Fruit fly (Drosophila melanogaster): ENCODE results near the gene Rh6.

The Rh6 gene

DNA sequence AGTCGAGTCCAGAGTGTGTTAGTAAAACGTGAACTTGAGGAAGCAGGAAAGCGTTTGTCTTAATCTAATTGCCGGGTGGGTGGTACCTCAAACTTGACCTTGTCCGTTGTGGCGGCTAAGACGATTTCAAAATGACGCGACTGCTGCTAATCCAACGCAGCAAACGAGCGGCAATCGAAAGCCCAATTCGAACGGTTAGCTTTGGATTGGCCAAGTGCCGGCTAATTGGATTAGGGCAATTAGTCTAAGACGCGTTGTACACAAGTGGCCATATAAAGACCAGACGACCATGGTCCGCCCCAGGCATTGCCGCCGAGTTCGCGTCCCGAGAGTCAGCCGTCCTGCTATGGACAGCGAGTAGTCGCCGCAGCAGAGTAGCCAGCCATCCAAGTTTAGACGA, at the start of gene Rh6:
Gene Rh6, plus strand, starts transcription at position 301 of the 400 bp plus-strand sequence.
- TF ChIP-seq Sin3A (optimal IDR thresholded peaks at IDR 0.05) (no peak), insv (optimal IDR thresholded peaks at IDR 0.05) (no peak), psq (optimal IDR thresholded peaks at IDR 0.05) (no peak), ttk (optimal IDR thresholded peaks at IDR 0.05) (no peak), h (optimal IDR thresholded peaks at IDR 0.05) (no peak), Myc (optimal IDR thresholded peaks at IDR 0.05) (no peak)

DNA sequence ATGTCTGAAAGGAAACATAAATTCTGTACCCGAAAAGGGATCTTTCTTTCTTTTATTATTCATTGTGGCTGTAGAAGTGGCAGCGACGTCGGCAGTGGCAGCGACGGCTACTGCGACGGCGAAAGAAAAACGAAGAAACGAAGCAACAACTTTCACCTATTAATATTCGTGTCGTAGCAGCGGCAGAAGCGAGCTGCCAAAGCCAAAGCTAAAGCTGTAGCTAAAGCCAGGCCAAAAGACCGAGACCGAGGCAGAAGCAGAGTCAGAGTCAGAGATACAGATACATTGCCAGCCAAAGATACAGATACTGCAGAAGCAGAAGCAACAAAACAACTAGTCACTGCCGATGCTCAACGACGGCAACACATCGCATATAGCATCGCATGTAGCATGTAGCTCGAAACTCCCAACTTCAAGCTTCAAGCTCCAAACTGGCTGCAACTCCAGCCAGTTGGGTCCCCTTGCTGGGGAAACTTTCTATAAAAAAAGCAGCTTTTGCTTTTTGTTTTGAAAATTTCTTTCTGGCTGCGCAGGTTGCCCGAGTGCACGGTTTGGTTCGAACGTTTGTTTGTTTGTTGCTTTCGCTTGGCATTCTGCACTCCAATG, 49.5 kb upstream of the Rh6 start:
- TF ChIP-seq Sin3A (optimal IDR thresholded peaks at IDR 0.05) (no peak), Myc (optimal IDR thresholded peaks at IDR 0.05) (no peak), h (optimal IDR thresholded peaks at IDR 0.05) (no peak), psq (optimal IDR thresholded peaks at IDR 0.05) (no peak), insv (optimal IDR thresholded peaks at IDR 0.05) (no peak), ttk (optimal IDR thresholded peaks at IDR 0.05) (no peak)

dm6 chr3R:15434676-15435075, 48.3 kb upstream of the Rh6 start, which contains the start of gene CG6118:
TSS of gene CG6118 (minus strand) at chr3R:15434738.
- TF ChIP-seq Myc (optimal IDR thresholded peaks at IDR 0.05) (no peak), h (optimal IDR thresholded peaks at IDR 0.05) (no peak), insv (optimal IDR thresholded peaks at IDR 0.05) (no peak), psq (optimal IDR thresholded peaks at IDR 0.05) (no peak), ttk (optimal IDR thresholded peaks at IDR 0.05) (no peak), Sin3A (optimal IDR thresholded peaks at IDR 0.05) (no peak)

- TF ChIP-seq h (optimal IDR thresholded peaks at IDR 0.05) (no peak), Sin3A (optimal IDR thresholded peaks at IDR 0.05) (no peak), insv (optimal IDR thresholded peaks at IDR 0.05) (no peak), Myc (optimal IDR thresholded peaks at IDR 0.05) (no peak), psq (optimal IDR thresholded peaks at IDR 0.05) (no peak), ttk (optimal IDR thresholded peaks at IDR 0.05) (no peak)
Observed at dm6 chr3R:15436799-15437198, 46.2 kb upstream of the Rh6 start.

- no peak for TF ChIP-seq Myc (optimal IDR thresholded peaks at IDR 0.05)
- TF ChIP-seq Sin3A (optimal IDR thresholded peaks at IDR 0.05) = no peak
- TF ChIP-seq psq (optimal IDR thresholded peaks at IDR 0.05) = no peak
- no peak for TF ChIP-seq ttk (optimal IDR thresholded peaks at IDR 0.05)
- no peak for TF ChIP-seq h (optimal IDR thresholded peaks at IDR 0.05)
- no peak for TF ChIP-seq insv (optimal IDR thresholded peaks at IDR 0.05)
Observed at dm6 chr3R:15437458-15438414, 45.2 kb upstream of the Rh6 start.

dm6 chr3R:15439669-15440068, 43.3 kb upstream of the Rh6 start, which contains the start of gene Act88F:
TSS of gene Act88F (plus strand) at chr3R:15439969.
- no peak for TF ChIP-seq Myc (optimal IDR thresholded peaks at IDR 0.05)

dm6 chr3R:15446149-15446548, 36.8 kb upstream of the Rh6 start:
- TF ChIP-seq insv (optimal IDR thresholded peaks at IDR 0.05) (no peak), ttk (optimal IDR thresholded peaks at IDR 0.05) (no peak), Sin3A (optimal IDR thresholded peaks at IDR 0.05) (no peak), Myc (optimal IDR thresholded peaks at IDR 0.05) (no peak), psq (optimal IDR thresholded peaks at IDR 0.05) (no peak), h (optimal IDR thresholded peaks at IDR 0.05) (no peak)

DNA sequence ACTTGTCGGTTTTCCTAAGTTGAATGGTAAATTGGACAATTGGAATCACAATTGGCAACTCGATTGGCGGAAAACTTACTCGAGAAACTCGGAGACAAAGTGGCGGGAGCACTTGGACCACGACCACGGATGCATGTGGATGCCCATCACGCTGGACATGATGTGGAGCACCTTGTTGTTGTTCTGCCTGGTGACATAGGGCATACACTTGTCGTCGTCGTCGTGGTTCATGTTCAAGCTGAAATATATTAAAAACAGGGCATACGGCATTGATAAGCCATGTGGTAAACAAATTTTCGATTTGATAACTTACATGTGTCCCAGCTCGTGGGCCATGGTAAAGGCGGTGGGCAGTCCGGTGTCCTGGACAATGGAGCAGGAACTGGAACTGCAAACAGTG, 35.2 kb upstream of the Rh6 start:
- no peak for TF ChIP-seq psq (optimal IDR thresholded peaks at IDR 0.05)
- TF ChIP-seq Myc (optimal IDR thresholded peaks at IDR 0.05) = no peak
- TF ChIP-seq insv (optimal IDR thresholded peaks at IDR 0.05) = no peak
- TF ChIP-seq ttk (optimal IDR thresholded peaks at IDR 0.05) = no peak
- TF ChIP-seq Sin3A (optimal IDR thresholded peaks at IDR 0.05) = no peak
- no peak for TF ChIP-seq h (optimal IDR thresholded peaks at IDR 0.05)

DNA sequence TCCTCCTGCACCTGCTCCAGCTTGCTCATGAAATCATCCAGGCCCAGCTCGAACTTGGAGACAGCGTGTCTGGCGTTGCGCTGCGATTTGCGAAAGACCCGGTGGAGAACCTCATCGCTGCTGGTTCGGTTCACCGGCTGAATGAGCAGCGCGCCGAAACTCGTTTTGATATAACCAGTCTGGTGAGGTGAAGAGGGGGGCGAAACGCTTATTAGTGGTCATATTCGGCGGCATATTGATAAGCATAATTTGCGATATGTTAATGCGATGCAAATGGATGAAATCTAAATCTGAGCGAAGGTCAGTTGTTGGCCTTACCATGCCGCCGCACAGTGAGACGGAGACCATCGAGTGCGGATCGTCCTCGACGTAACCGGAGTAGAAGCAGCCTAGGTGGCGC, 34.3 kb upstream of the Rh6 start:
- TF ChIP-seq ttk (optimal IDR thresholded peaks at IDR 0.05) = no peak
- no peak for TF ChIP-seq h (optimal IDR thresholded peaks at IDR 0.05)
- no peak for TF ChIP-seq Sin3A (optimal IDR thresholded peaks at IDR 0.05)
- no peak for TF ChIP-seq insv (optimal IDR thresholded peaks at IDR 0.05)

DNA sequence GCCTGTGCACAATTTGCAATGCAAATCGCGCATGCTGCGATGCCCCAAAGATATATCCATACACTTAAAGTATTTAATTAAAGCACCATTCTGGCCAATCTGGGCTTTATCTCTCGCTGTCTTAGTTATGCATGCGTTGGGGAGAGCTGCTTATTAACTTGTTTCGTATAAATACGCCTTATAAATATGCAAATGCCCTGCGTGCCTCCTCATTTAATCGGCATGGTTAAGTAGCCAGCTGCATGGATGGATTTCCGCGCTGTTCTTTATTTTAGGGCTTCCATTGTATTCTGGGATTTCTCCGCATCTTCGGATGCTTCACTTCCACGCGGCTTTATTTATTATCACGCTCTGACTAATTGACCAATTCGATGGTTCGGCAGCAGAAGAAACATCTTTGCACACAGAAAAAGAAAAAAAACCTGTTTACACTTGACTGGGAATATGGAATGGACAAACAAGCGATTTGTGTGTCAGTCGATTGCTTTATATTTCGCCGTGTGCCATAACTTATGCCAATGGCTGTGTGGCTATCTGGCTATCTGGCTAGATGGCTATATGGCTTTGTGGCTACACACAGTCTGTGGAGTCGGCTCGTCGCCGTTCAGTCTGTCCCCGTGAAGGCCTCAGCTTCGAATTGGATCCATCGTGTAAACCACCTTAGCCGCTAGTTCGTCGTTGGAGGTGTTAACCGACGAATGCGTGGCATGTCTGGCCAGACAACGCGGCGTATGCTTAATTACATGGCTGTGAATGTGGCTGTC, 31.4 kb upstream of the Rh6 start:
- TF ChIP-seq Myc (optimal IDR thresholded peaks at IDR 0.05) (no peak), Sin3A (optimal IDR thresholded peaks at IDR 0.05) (no peak), insv (optimal IDR thresholded peaks at IDR 0.05) (no peak), h (optimal IDR thresholded peaks at IDR 0.05) (no peak), ttk (optimal IDR thresholded peaks at IDR 0.05) (no peak), psq (optimal IDR thresholded peaks at IDR 0.05) (no peak)

dm6 chr3R:15457386-15458011, 25.5 kb upstream of the Rh6 start:
- TF ChIP-seq Sin3A (optimal IDR thresholded peaks at IDR 0.05) (no peak), h (optimal IDR thresholded peaks at IDR 0.05) (no peak), Myc (optimal IDR thresholded peaks at IDR 0.05) (no peak), psq (optimal IDR thresholded peaks at IDR 0.05) (no peak)

All from Kc167 (cell line).